Fruit fly (Drosophila melanogaster) Kc167 (cell line): ENCODE data around the gene CG14445.

Source experiments
- Myc ChIP-seq: fragments of >200 bp; optimal IDR thresholded peaks from 2 replicates; lab custom pipeline; 2017; ENCODE audit warnings: missing external identifiers
- h ChIP-seq: fragments of >200 bp; optimal IDR thresholded peaks from 3 replicates; lab custom pipeline; 2018; ENCODE audit warnings: missing external identifiers
- insv ChIP-seq: fragments of >200 bp; optimal IDR thresholded peaks from 3 replicates; lab custom pipeline; 2018; ENCODE audit warnings: missing external identifiers

DNA sequence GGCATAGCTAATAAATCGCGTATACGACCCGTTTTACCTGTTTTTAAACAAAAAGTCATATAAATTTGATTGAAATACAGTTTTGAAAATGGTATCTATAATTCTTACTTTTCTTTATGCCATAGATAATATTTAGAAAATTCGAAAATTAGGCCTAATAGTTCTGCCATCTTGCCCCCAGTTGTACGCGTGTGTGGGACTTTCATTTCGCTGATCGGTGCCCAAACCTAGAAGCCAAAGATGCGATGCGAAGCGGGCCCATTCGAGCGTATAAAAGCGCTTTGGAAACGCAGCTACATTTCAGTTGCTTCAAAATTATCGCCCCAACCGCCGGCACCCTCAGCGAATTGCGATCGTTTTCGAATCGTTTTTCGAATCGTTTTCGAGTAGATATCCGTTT is at the start of gene CG14445:
- TF ChIP-seq Myc (lab: Kevin White, UChicago) (no peak), h (lab: Kevin White, UChicago) (no peak), insv (lab: Kevin White, UChicago) (no peak)
